Fruit fly (Drosophila melanogaster) whole organism, embryonic: Measurements from ENCODE around the gene Pex14.

Source experiments
- CG10979 ChIP-seq: fragments of 200-800 bp; sonication (Bioruptor generic); optimal IDR thresholded peaks from 2 replicates; lab custom pipeline; 2018; ENCODE audit warnings: missing biosample characterization, mild to moderate bottlenecking, missing genetic modification characterization, moderate library complexity
- CG12155 ChIP-seq: fragments of 200-800 bp; sonication (Bioruptor generic); optimal IDR thresholded peaks from 3 replicates; lab custom pipeline; 2016; ENCODE audit warnings: missing biosample characterization, missing genetic modification characterization
- CG13287 ChIP-seq: fragments of 200-800 bp; sonication (Bioruptor generic); IDR thresholded peaks from 2 replicates; pipeline ENCODE4 v1.3.6; 2022; ENCODE audit warnings: missing biosample characterization, missing genetic modification characterization; ENCODE audit not compliant: partially characterized antibody
- CG13624 ChIP-seq: fragments of 200-800 bp; sonication (Bioruptor generic); optimal IDR thresholded peaks from 2 replicates; lab custom pipeline; 2016; ENCODE audit warnings: missing biosample characterization, missing genetic modification characterization
- CG14860 ChIP-seq: fragments of 200-800 bp; sonication (Bioruptor generic); IDR thresholded peaks from 3 replicates; pipeline ENCODE4 v1.3.6; 2022; ENCODE audit warnings: missing biosample characterization, missing genetic modification characterization; ENCODE audit not compliant: partially characterized antibody
- CG17829 ChIP-seq: fragments of 200-800 bp; optimal IDR thresholded peaks from 2 replicates; lab custom pipeline; 2019; ENCODE audit warnings: missing biosample characterization, mild to moderate bottlenecking, missing genetic modification characterization, moderate library complexity
- CG2116 ChIP-seq: fragments of 200-800 bp; sonication (Bioruptor generic); optimal IDR thresholded peaks from 3 replicates; lab custom pipeline; 2018; ENCODE audit warnings: missing biosample characterization, mild to moderate bottlenecking, missing genetic modification characterization
- CG2129 ChIP-seq: fragments of 200-800 bp; sonication (Bioruptor generic); IDR thresholded peaks from 2 replicates; pipeline ENCODE4 v1.3.6; 2022; ENCODE audit warnings: missing biosample characterization, missing genetic modification characterization; ENCODE audit not compliant: partially characterized antibody
- CG2712 ChIP-seq: fragments of 200-800 bp; optimal IDR thresholded peaks from 3 replicates; lab custom pipeline; 2019; ENCODE audit warnings: missing biosample characterization, mild to moderate bottlenecking, missing genetic modification characterization, moderate library complexity
- CG34224 ChIP-seq: fragments of 200-800 bp; sonication (Bioruptor generic); IDR thresholded peaks from 3 replicates; pipeline ENCODE4 v1.3.6; 2022; ENCODE audit warnings: missing biosample characterization, missing genetic modification characterization; ENCODE audit not compliant: partially characterized antibody
- CG6791 ChIP-seq: fragments of 200-800 bp; sonication (Bioruptor generic); IDR thresholded peaks from 3 replicates; pipeline ENCODE4 v1.3.6; 2022; ENCODE audit warnings: missing biosample characterization, missing genetic modification characterization; ENCODE audit not compliant: partially characterized antibody
- CG7786 ChIP-seq: fragments of 200-800 bp; sonication (Bioruptor generic); optimal IDR thresholded peaks from 2 replicates; lab custom pipeline; 2016; ENCODE audit warnings: missing biosample characterization, missing genetic modification characterization
- CG7963 ChIP-seq: fragments of 200-800 bp; sonication (Bioruptor generic); IDR thresholded peaks from 3 replicates; pipeline ENCODE4 v1.3.6; 2022; ENCODE audit warnings: missing biosample characterization, missing genetic modification characterization; ENCODE audit not compliant: partially characterized antibody
- CkIIα-i1 ChIP-seq: fragments of 200-800 bp; sonication (Bioruptor generic); IDR thresholded peaks from 2 replicates; pipeline ENCODE4 v1.3.6; 2022; ENCODE audit warnings: missing biosample characterization, missing genetic modification characterization
- Dll ChIP-seq: fragments of 200-800 bp; sonication (Bioruptor generic); IDR thresholded peaks from 4 replicates; pipeline ENCODE4 v1.3.6; 2022; ENCODE audit warnings: missing biosample characterization, missing genetic modification characterization; ENCODE audit not compliant: partially characterized antibody
- Dp ChIP-seq: fragments of 200-800 bp; sonication (Bioruptor generic); optimal IDR thresholded peaks from 2 replicates; lab custom pipeline; 2018; ENCODE audit warnings: missing biosample characterization, mild to moderate bottlenecking, missing genetic modification characterization, moderate library complexity
- E2f1 ChIP-seq: fragments of 200-800 bp; sonication (Bioruptor generic); IDR thresholded peaks from 2 replicates; pipeline ENCODE4 v1.3.6; 2022; ENCODE audit warnings: missing biosample characterization, missing genetic modification characterization
- Eip74EF ChIP-seq, 2 experiments: fragments of 200-800 bp in 1 of 2; fragments of >200 bp in 1 of 2; sonication (Bioruptor generic) in 1 of 2; optimal IDR thresholded peaks; 2 replicates each; lab custom pipeline; 2017 to 2019; ENCODE audit warnings: missing biosample characterization in 2 of 2, missing genetic modification characterization in 2 of 2, mild to moderate bottlenecking in 1 of 2, moderate library complexity in 1 of 2
- Fer1 ChIP-seq: fragments of 200-800 bp; sonication (Bioruptor generic); optimal IDR thresholded peaks from 2 replicates; lab custom pipeline; 2017; ENCODE audit warnings: missing biosample characterization, mild to moderate bottlenecking, missing genetic modification characterization
- Jarid2 ChIP-seq: fragments of 200-800 bp; sonication (Bioruptor generic); optimal IDR thresholded peaks from 3 replicates; lab custom pipeline; 2017; ENCODE audit warnings: mild to moderate bottlenecking, missing biosample characterization, missing genetic modification reagents, missing genetic modification characterization
- MESR4 ChIP-seq: fragments of 200-800 bp; sonication (Bioruptor generic); optimal IDR thresholded peaks from 2 replicates; lab custom pipeline; 2018; ENCODE audit warnings: missing biosample characterization, mild to moderate bottlenecking, missing genetic modification characterization, moderate library complexity
- Med ChIP-seq: fragments of 200-800 bp; sonication (Bioruptor generic); peaks from one replicate; lab custom pipeline; 2016; ENCODE audit warnings: missing biosample characterization, missing genetic modification characterization, mild to moderate bottlenecking, inconsistent platforms, moderate library complexity
- Pdp1 ChIP-seq, 2 experiments: fragments of 200-800 bp; sonication (Bioruptor generic); optimal IDR thresholded peaks; 3 replicates each; lab custom pipeline; 2016; ENCODE audit warnings: missing biosample characterization in 2 of 2, missing genetic modification characterization in 2 of 2, mild to moderate bottlenecking in 1 of 2, moderate library complexity in 1 of 2
- Sry-δ ChIP-seq: fragments of 200-800 bp; sonication (Bioruptor generic); optimal IDR thresholded peaks from 2 replicates; lab custom pipeline; 2016; ENCODE audit warnings: missing biosample characterization, missing genetic modification characterization
- YL-1 ChIP-seq: fragments of 200-800 bp; sonication (Bioruptor generic); optimal IDR thresholded peaks from 3 replicates; lab custom pipeline; 2017; ENCODE audit warnings: missing biosample characterization, mild to moderate bottlenecking, missing genetic modification characterization
- abd-A ChIP-seq: fragments of 200-800 bp; sonication (Bioruptor generic); optimal IDR thresholded peaks from 3 replicates; lab custom pipeline; 2019; ENCODE audit warnings: missing biosample characterization, mild to moderate bottlenecking, missing genetic modification characterization, moderate library complexity
- ato ChIP-seq: fragments of 200-800 bp; sonication (Bioruptor generic); IDR thresholded peaks from 2 replicates; pipeline ENCODE4 v1.3.6; 2022; ENCODE audit warnings: missing biosample characterization, missing genetic modification characterization; ENCODE audit not compliant: partially characterized antibody
- bbx ChIP-seq: fragments of 200-800 bp; sonication (Bioruptor generic); IDR thresholded peaks from 2 replicates; pipeline ENCODE4 v1.3.6; 2022; ENCODE audit warnings: missing biosample characterization, missing genetic modification characterization; ENCODE audit not compliant: partially characterized antibody
- chinmo ChIP-seq: fragments of 200-800 bp; sonication (Bioruptor generic); IDR thresholded peaks from 4 replicates; pipeline ENCODE4 v1.3.6; 2022; ENCODE audit warnings: missing biosample characterization, missing genetic modification characterization; ENCODE audit not compliant: partially characterized antibody
- ci ChIP-seq: fragments of 200-800 bp; sonication (Bioruptor generic); IDR thresholded peaks from 3 replicates; pipeline ENCODE4 v1.3.6; 2022; ENCODE audit warnings: missing biosample characterization, missing genetic modification characterization
- danr ChIP-seq: fragments of 200-800 bp; sonication (Bioruptor generic); IDR thresholded peaks from 2 replicates; pipeline ENCODE4 v1.3.6; 2022; ENCODE audit warnings: missing biosample characterization, missing genetic modification characterization
- fd3F ChIP-seq: fragments of 200-800 bp; sonication (Bioruptor generic); optimal IDR thresholded peaks from 2 replicates; lab custom pipeline; 2018; ENCODE audit warnings: missing biosample characterization, mild to moderate bottlenecking, missing genetic modification characterization, moderate library complexity
- gcm ChIP-seq: fragments of 200-800 bp; sonication (Bioruptor generic); optimal IDR thresholded peaks from 2 replicates; lab custom pipeline; 2019; ENCODE audit warnings: missing biosample characterization, mild to moderate bottlenecking, missing genetic modification characterization, moderate library complexity
- gem ChIP-seq: fragments of 200-800 bp; sonication (Bioruptor generic); optimal IDR thresholded peaks from 2 replicates; lab custom pipeline; 2019; ENCODE audit warnings: missing biosample characterization, mild to moderate bottlenecking, missing genetic modification characterization, moderate library complexity
- hb ChIP-seq: fragments of 200-800 bp; sonication (Bioruptor generic); IDR thresholded peaks from 3 replicates; pipeline ENCODE4 v1.3.6; 2022; ENCODE audit warnings: missing biosample characterization, missing genetic modification characterization; ENCODE audit not compliant: partially characterized antibody
- her ChIP-seq: fragments of 200-800 bp; sonication (Bioruptor generic); optimal IDR thresholded peaks from 2 replicates; lab custom pipeline; 2016; ENCODE audit warnings: missing biosample characterization, missing genetic modification characterization
- hth ChIP-seq: fragments of >200 bp; optimal IDR thresholded peaks from 2 replicates; lab custom pipeline; 2017; ENCODE audit warnings: inconsistent platforms
- jing ChIP-seq: fragments of 200-800 bp; sonication (Bioruptor generic); optimal IDR thresholded peaks from 2 replicates; lab custom pipeline; 2018; ENCODE audit warnings: missing biosample characterization, mild to moderate bottlenecking, missing genetic modification characterization
- mld ChIP-seq: fragments of 200-800 bp; sonication (Bioruptor generic); IDR thresholded peaks from 3 replicates; pipeline ENCODE4 v1.3.6; 2022; ENCODE audit warnings: missing biosample characterization, missing genetic modification characterization; ENCODE audit not compliant: partially characterized antibody
- nerfin-2 ChIP-seq: fragments of 200-800 bp; sonication (Bioruptor generic); IDR thresholded peaks from 2 replicates; pipeline ENCODE4 v1.3.6; 2022; ENCODE audit warnings: missing biosample characterization, missing genetic modification characterization; ENCODE audit not compliant: partially characterized antibody
- nom ChIP-seq: fragments of 200-800 bp; sonication (Bioruptor generic); optimal IDR thresholded peaks from 2 replicates; lab custom pipeline; 2017; ENCODE audit warnings: missing biosample characterization, missing genetic modification characterization, mild to moderate bottlenecking, moderate library complexity, missing genetic modification reagents
- pzg ChIP-seq: fragments of 200-800 bp; sonication (Bioruptor generic); optimal IDR thresholded peaks from 3 replicates; lab custom pipeline; 2018; ENCODE audit warnings: missing biosample characterization, mild to moderate bottlenecking, missing genetic modification characterization, moderate library complexity
- rib ChIP-seq: fragments of 200-800 bp; sonication (Bioruptor generic); IDR thresholded peaks from 2 replicates; pipeline ENCODE4 v1.3.6; 2022; ENCODE audit warnings: missing biosample characterization, missing genetic modification characterization
- row ChIP-seq: fragments of 200-800 bp; sonication (Bioruptor generic); IDR thresholded peaks from 3 replicates; pipeline ENCODE4 v1.3.6; 2022; ENCODE audit warnings: missing biosample characterization, missing genetic modification characterization
- tna ChIP-seq: fragments of 200-800 bp; sonication (Bioruptor generic); IDR thresholded peaks from 2 replicates; pipeline ENCODE4 v1.3.6; 2022; ENCODE audit warnings: missing biosample characterization, missing genetic modification characterization; ENCODE audit not compliant: partially characterized antibody
- twi ChIP-seq: fragments of 200-800 bp; optimal IDR thresholded peaks from 2 replicates; lab custom pipeline; 2019; ENCODE audit warnings: missing biosample characterization, mild to moderate bottlenecking, missing genetic modification characterization, moderate library complexity
- vnd ChIP-seq: fragments of 200-800 bp; sonication (Bioruptor generic); IDR thresholded peaks from 3 replicates; pipeline ENCODE4 v1.3.6; 2022; ENCODE audit warnings: missing biosample characterization, missing genetic modification characterization; ENCODE audit not compliant: partially characterized antibody

Pex14 gene

dm6 chr3L:20787835-20788380, 9.3 kb downstream of the Pex14 start, which contains the start of gene CG11396 (continued):
- TF ChIP-seq ci (0 out of 3 replicates have a peak, but pooled peaks have one; percentile 16), CG2116 (GFP tag; lab: Kevin White, UChicago) (peak; percentile 59), CG14860 (GFP tag; lab: Robert Waterston, UW) (peak; percentile 86), bbx (GFP tag; lab: Robert Waterston, UW) (peak; percentile 97), CG34224 (GFP tag; lab: Robert Waterston, UW) (peak; percentile 95), E2f1 (GFP tag; lab: Robert Waterston, UW) (no peak), rib (GFP tag; lab: Robert Waterston, UW) (0 out of 2 replicates have a peak, but pooled peaks have one; percentile 14), chinmo (GFP tag; lab: Robert Waterston, UW) (peak; percentile 97), Dll (GFP tag; lab: Robert Waterston, UW) (peak; percentile 94), Sry-δ (GFP tag; lab: Kevin White, UChicago) (peak; percentile 94), Eip74EF (GFP tag; optimal IDR thresholded peaks at IDR 0.05; lab: Kevin White, UChicago) (no peak), nerfin-2 (GFP tag; lab: Robert Waterston, UW) (peak; percentile 79), CG2129 (peak; percentile 74), nom (GFP tag; lab: Kevin White, UChicago) (peak; percentile 8), hb (GFP tag; lab: Robert Waterston, UW) (peak; percentile 86), twi (tag; lab: Kevin White, UChicago) (no peak), pzg (GFP tag; lab: Kevin White, UChicago) (peak; percentile 75), mld (peak; percentile 91), CG10979 (no peak), gcm (GFP tag; lab: Kevin White, UChicago) (no peak), Med (GFP tag; lab: Kevin White, UChicago) (peak; percentile 81), Fer1 (GFP tag; lab: Kevin White, UChicago) (peak; percentile 13), jing (GFP tag; lab: Kevin White, UChicago) (no peak), abd-A (tag; lab: Kevin White, UChicago) (no peak), fd3F (no peak), CG2712 (tag; lab: Kevin White, UChicago) (peak; percentile 22), CG17829 (peak; percentile 0), CG13287 (peak; percentile 97), row (GFP tag; lab: Robert Waterston, UW) (peak; percentile 45; the same call in 2 of the 3 replicates), CG13624 (GFP tag; lab: Kevin White, UChicago) (peak; percentile 14), CG7963 (GFP tag; lab: Robert Waterston, UW) (peak; percentile 94), CG12155 (no peak), MESR4 (GFP tag; lab: Kevin White, UChicago) (peak; percentile 95), Dp (peak; percentile 95), hth (no peak), ato (peak; percentile 95), danr (no peak), tna (GFP tag; lab: Robert Waterston, UW) (peak; percentile 92), YL-1 (GFP tag; lab: Kevin White, UChicago) (peak; percentile 10), her (GFP tag; lab: Kevin White, UChicago) (peak; percentile 5), CkIIα-i1 (no peak), gem (tag; lab: Kevin White, UChicago) (no peak), CG6791 (GFP tag; lab: Robert Waterston, UW) (peak; percentile 96), vnd (GFP tag; lab: Robert Waterston, UW) (peak; percentile 90), Pdp1 (GFP tag; optimal IDR thresholded peaks at IDR 0.05; lab: Kevin White, UChicago) (peak in 1 of 2 experiments; percentile 68), Jarid2 (GFP tag; lab: Kevin White, UChicago) (no peak), CG7786 (GFP tag; lab: Kevin White, UChicago) (no peak)
